Worm (Caenorhabditis elegans): Measurements from ENCODE around the gene F11E6.4.

The F11E6.4 gene

DNA sequence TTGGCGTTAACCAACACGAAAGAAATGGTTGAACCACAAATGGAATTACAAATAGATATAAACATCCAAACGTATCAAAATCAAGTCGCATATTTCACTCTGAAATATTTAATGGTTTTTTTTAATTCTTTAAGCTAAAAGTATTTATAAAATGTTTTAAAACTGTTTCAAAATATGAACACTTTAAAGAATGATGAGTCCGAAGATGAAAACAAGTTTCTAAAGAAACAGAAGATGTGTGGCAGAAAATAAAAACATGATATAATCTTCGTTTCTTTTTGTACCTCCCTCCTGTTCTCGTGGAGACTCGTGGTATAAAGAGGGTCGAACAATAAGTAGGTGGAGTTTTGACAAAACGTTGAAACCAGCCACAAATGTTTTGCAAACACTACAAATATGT is 38.9 kb downstream of the F11E6.4 start, which contains the start of gene lact-6:
lact-6 (minus strand) TSS at position 101 of the 400 bp plus-strand sequence.
- no peak for TF ChIP-seq nhr-76 (tag; optimal IDR thresholded peaks at IDR 0.05)
- no peak for TF ChIP-seq lin-13 (tag; optimal IDR thresholded peaks at IDR 0.05)

DNA sequence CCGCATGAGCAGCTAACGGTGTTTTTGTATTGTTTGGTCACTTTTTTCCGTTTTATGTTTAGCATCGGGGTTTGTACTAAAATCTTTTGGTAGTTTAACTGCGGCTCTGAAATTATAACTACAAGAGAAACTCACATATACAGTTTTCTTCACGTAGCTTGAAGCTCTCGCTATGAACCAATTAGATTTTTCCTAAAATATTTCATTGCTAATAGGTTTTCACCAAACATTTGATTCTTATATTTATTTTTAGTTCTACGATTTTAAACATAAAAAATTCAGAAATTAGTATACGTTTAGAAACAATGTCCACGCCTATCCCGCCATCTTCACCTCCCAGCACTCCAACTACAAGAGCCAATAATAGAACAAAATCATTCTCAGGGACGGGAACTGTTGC is 42.7 kb downstream of the F11E6.4 start, which contains the start of gene C06A12.3:
C06A12.3 (plus strand) TSS at position 301 of the 400 bp plus-strand sequence.
- no peak for TF ChIP-seq nhr-12 (tag; optimal IDR thresholded peaks at IDR 0.05)
- TF ChIP-seq elt-1 (tag; optimal IDR thresholded peaks at IDR 0.05; ENCODE audit: borderline replicate concordance, insufficient read depth) = no peak
- TF ChIP-seq sptf-1 (tag; optimal IDR thresholded peaks at IDR 0.05) = no peak
- TF ChIP-seq unc-39 (tag; optimal IDR thresholded peaks at IDR 0.05) = no peak
- no peak for TF ChIP-seq tbx-8 (GFP tag; optimal IDR thresholded peaks at IDR 0.05)
- no peak for TF ChIP-seq unc-120 (tag; optimal IDR thresholded peaks at IDR 0.05; ENCODE audit: poor library complexity, severe bottlenecking)
- TF ChIP-seq ham-2 (GFP tag; optimal IDR thresholded peaks at IDR 0.05) = no peak
- no peak for TF ChIP-seq nhr-28 (tag; optimal IDR thresholded peaks at IDR 0.05)
- TF ChIP-seq cnd-1 (tag; optimal IDR thresholded peaks at IDR 0.05) = no peak
- no peak for TF ChIP-seq lin-32 (GFP tag; optimal IDR thresholded peaks at IDR 0.05)
- no peak for TF ChIP-seq ztf-11 (tag; optimal IDR thresholded peaks at IDR 0.05)
- no peak for TF ChIP-seq snpc-4 (tag; optimal IDR thresholded peaks at IDR 0.05)
- no peak for TF ChIP-seq mls-2 (tag; optimal IDR thresholded peaks at IDR 0.05)
- TF ChIP-seq ceh-39 (tag; optimal IDR thresholded peaks at IDR 0.05) = no peak

DNA sequence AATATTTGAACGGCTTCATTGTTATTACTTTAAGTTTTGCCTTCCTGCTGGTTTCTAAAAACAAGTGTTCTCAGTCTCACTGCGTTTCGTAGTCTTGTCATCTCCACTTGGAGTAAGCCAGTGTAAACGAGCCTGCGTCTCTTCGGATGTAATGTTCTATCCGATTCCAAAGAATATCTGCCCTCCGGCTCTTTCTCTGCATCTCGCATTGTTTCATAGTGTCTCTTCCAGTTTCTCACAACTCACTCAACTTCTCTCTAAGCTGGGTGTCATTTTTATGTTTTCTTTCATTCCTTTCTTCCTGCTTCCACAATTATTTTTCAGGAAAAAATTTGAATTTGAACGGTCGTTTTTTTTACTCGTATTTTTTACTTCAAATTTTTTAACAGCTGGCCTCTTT is 43.2 kb downstream of the F11E6.4 start:
- TF ChIP-seq drap-1 (GFP tag; optimal IDR thresholded peaks at IDR 0.05) (no peak), ces-1 (GFP tag; optimal IDR thresholded peaks at IDR 0.05) (peak; percentile 17)
